Fruit fly (Drosophila melanogaster) whole organism, embryonic: ENCODE data around the gene CG9395.

Experiments used
- Antp ChIP-seq: fragments of 200-800 bp; sonication (Bioruptor generic); optimal IDR thresholded peaks from 3 replicates; lab custom pipeline; 2016; ENCODE audit warnings: missing biosample characterization, missing genetic modification characterization
- Blimp-1 ChIP-seq: fragments of 200-800 bp; sonication (Bioruptor generic); optimal IDR thresholded peaks from 3 replicates; lab custom pipeline; 2018; ENCODE audit warnings: missing biosample characterization, missing genetic modification characterization, mild to moderate bottlenecking, moderate library complexity, missing genetic modification reagents
- CG10147 ChIP-seq: fragments of 200-800 bp; sonication (Bioruptor generic); optimal IDR thresholded peaks from 2 replicates; lab custom pipeline; 2019; ENCODE audit warnings: missing biosample characterization, mild to moderate bottlenecking, missing genetic modification characterization, moderate library complexity
- CG10959 ChIP-seq: fragments of 200-800 bp; sonication (Bioruptor generic); IDR thresholded peaks from 2 replicates; pipeline ENCODE4 v1.3.6; 2022; ENCODE audit warnings: missing biosample characterization, missing genetic modification characterization
- CG11093 ChIP-seq: fragments of 200-800 bp; sonication (Bioruptor generic); IDR thresholded peaks from 3 replicates; pipeline ENCODE4 v1.3.6; 2022; ENCODE audit warnings: missing biosample characterization, missing genetic modification characterization
- CG11696 ChIP-seq: fragments of 200-800 bp; sonication (Bioruptor generic); IDR thresholded peaks from 2 replicates; pipeline ENCODE4 v1.3.6; 2022; ENCODE audit warnings: missing biosample characterization, missing genetic modification characterization
- CG11723 ChIP-seq: fragments of 200-800 bp; sonication (Bioruptor generic); optimal IDR thresholded peaks from 2 replicates; lab custom pipeline; 2017; ENCODE audit warnings: missing biosample characterization, mild to moderate bottlenecking, missing genetic modification characterization
- CG12104 ChIP-seq: fragments of 200-800 bp; sonication (Bioruptor generic); optimal IDR thresholded peaks from 3 replicates; lab custom pipeline; 2016; ENCODE audit warnings: missing biosample characterization, missing genetic modification characterization
- CG13287 ChIP-seq: fragments of 200-800 bp; sonication (Bioruptor generic); IDR thresholded peaks from 2 replicates; pipeline ENCODE4 v1.3.6; 2022; ENCODE audit warnings: missing biosample characterization, missing genetic modification characterization; ENCODE audit not compliant: partially characterized antibody
- CG1603 ChIP-seq: fragments of 200-800 bp; sonication (Bioruptor generic); optimal IDR thresholded peaks from 2 replicates; lab custom pipeline; 2019; ENCODE audit warnings: missing biosample characterization, mild to moderate bottlenecking, missing genetic modification characterization, moderate library complexity
- CG1647 ChIP-seq: fragments of 200-800 bp; sonication (Bioruptor generic); optimal IDR thresholded peaks from 3 replicates; lab custom pipeline; 2016; ENCODE audit warnings: missing biosample characterization, missing genetic modification characterization
- CG18011 ChIP-seq: fragments of 200-800 bp; sonication (Bioruptor generic); optimal IDR thresholded peaks from 2 replicates; lab custom pipeline; 2017; ENCODE audit warnings: missing biosample characterization, missing genetic modification characterization, mild to moderate bottlenecking, moderate library complexity, missing genotype
- CG18764 ChIP-seq: fragments of 200-800 bp; sonication (Bioruptor generic); optimal IDR thresholded peaks from 3 replicates; lab custom pipeline; 2016; ENCODE audit warnings: missing biosample characterization, missing genetic modification characterization
- CG3065 ChIP-seq: fragments of 200-800 bp; sonication (Bioruptor generic); optimal IDR thresholded peaks from 2 replicates; lab custom pipeline; 2016; ENCODE audit warnings: missing biosample characterization, missing genetic modification characterization
- CG4282 ChIP-seq: fragments of 200-800 bp; sonication (Bioruptor generic); optimal IDR thresholded peaks from 2 replicates; lab custom pipeline; 2016; ENCODE audit warnings: missing biosample characterization, missing genetic modification characterization
- CG6272 ChIP-seq: fragments of 200-800 bp; sonication (Bioruptor generic); IDR thresholded peaks from 2 replicates; pipeline ENCODE4 v1.3.6; 2022; ENCODE audit warnings: missing biosample characterization, missing genetic modification characterization
- CG7372 ChIP-seq: fragments of 200-800 bp; sonication (Bioruptor generic); IDR thresholded peaks from 2 replicates; pipeline ENCODE4 v1.3.6; 2022; ENCODE audit warnings: missing biosample characterization, missing genetic modification characterization
- CG8290 ChIP-seq, 3 experiments: fragments of 200-800 bp; sonication (Bioruptor generic); optimal IDR thresholded peaks; 2 replicates each; lab custom pipeline; 2016 to 2019; ENCODE audit warnings: missing biosample characterization in 3 of 3, missing genetic modification characterization in 3 of 3, mild to moderate bottlenecking in 2 of 3, moderate library complexity in 1 of 3
- CG8924 ChIP-seq: fragments of 200-800 bp; optimal IDR thresholded peaks from 3 replicates; lab custom pipeline; 2019; ENCODE audit warnings: missing biosample characterization, mild to moderate bottlenecking, missing genetic modification characterization, moderate library complexity
- CG9437 ChIP-seq: fragments of 200-800 bp; sonication (Bioruptor generic); optimal IDR thresholded peaks from 2 replicates; lab custom pipeline; 2018; ENCODE audit warnings: missing biosample characterization, mild to moderate bottlenecking, missing genetic modification characterization
- Fer1 ChIP-seq: fragments of 200-800 bp; sonication (Bioruptor generic); optimal IDR thresholded peaks from 2 replicates; lab custom pipeline; 2017; ENCODE audit warnings: missing biosample characterization, mild to moderate bottlenecking, missing genetic modification characterization
- Hmr ChIP-seq: fragments of 200-800 bp; sonication (Bioruptor generic); optimal IDR thresholded peaks from 3 replicates; lab custom pipeline; 2017; ENCODE audit warnings: mild to moderate bottlenecking, missing biosample characterization, missing genetic modification reagents, missing genetic modification characterization
- Hr78 ChIP-seq, 2 experiments: fragments of 200-800 bp in 1 of 2; fragments of >200 bp in 1 of 2; sonication (Bioruptor generic) in 1 of 2; optimal IDR thresholded peaks; 2 replicates each; lab custom pipeline; 2017 to 2019; ENCODE audit warnings: missing biosample characterization in 2 of 2, missing genetic modification characterization in 2 of 2, mild to moderate bottlenecking in 1 of 2, moderate library complexity in 1 of 2
- Mrtf ChIP-seq: fragments of 200-800 bp; sonication (Bioruptor generic); IDR thresholded peaks from 3 replicates; pipeline ENCODE4 v1.3.6; 2022; ENCODE audit warnings: missing biosample characterization, missing genetic modification characterization
- Nf-YB ChIP-seq: fragments of 200-800 bp; sonication (Bioruptor generic); optimal IDR thresholded peaks from 3 replicates; lab custom pipeline; 2019; ENCODE audit warnings: missing biosample characterization, mild to moderate bottlenecking, missing genetic modification characterization, moderate library complexity
- Poxn ChIP-seq: fragments of 200-800 bp; sonication (Bioruptor generic); IDR thresholded peaks from 2 replicates; pipeline ENCODE4 v1.3.6; 2022; ENCODE audit warnings: missing biosample characterization, missing genetic modification characterization
- TFAM ChIP-seq: fragments of 200-800 bp; sonication (Bioruptor generic); optimal IDR thresholded peaks from 2 replicates; lab custom pipeline; 2017; ENCODE audit warnings: missing biosample characterization, missing genetic modification characterization, inconsistent platforms
- aop ChIP-seq: fragments of 200-800 bp; sonication (Bioruptor generic); IDR thresholded peaks from 2 replicates; pipeline ENCODE4 v1.3.6; 2022; ENCODE audit warnings: missing biosample characterization, missing genetic modification characterization
- chif ChIP-seq, 2 experiments: fragments of 200-800 bp; sonication (Bioruptor generic); optimal IDR thresholded peaks; 3 replicates each; lab custom pipeline; 2016; ENCODE audit warnings: missing biosample characterization in 2 of 2, missing genetic modification characterization in 2 of 2
- ems ChIP-seq: fragments of 200-800 bp; sonication (Bioruptor generic); optimal IDR thresholded peaks from 3 replicates; lab custom pipeline; 2016; ENCODE audit warnings: missing biosample characterization, missing genetic modification characterization
- ftz-f1 ChIP-seq: fragments of 200-800 bp; sonication (Bioruptor generic); optimal IDR thresholded peaks from 2 replicates; lab custom pipeline; 2016; ENCODE audit warnings: missing biosample characterization, missing genetic modification characterization
- gfzf ChIP-seq: fragments of 200-800 bp; sonication (Bioruptor generic); optimal IDR thresholded peaks from 2 replicates; lab custom pipeline; 2016; ENCODE audit warnings: missing biosample characterization, mild to moderate bottlenecking, missing genetic modification characterization, moderate library complexity
- grau ChIP-seq: fragments of 200-800 bp; optimal IDR thresholded peaks from 3 replicates; lab custom pipeline; 2019; ENCODE audit warnings: missing biosample characterization, mild to moderate bottlenecking, missing genetic modification characterization, moderate library complexity
- gro ChIP-seq: fragments of 200-800 bp; sonication (Bioruptor generic); optimal IDR thresholded peaks from 2 replicates; lab custom pipeline; 2016; ENCODE audit warnings: missing biosample characterization, missing genetic modification characterization
- inv ChIP-seq: fragments of 200-800 bp; sonication (Bioruptor generic); IDR thresholded peaks from 2 replicates; pipeline ENCODE4 v1.3.6; 2022; ENCODE audit warnings: missing biosample characterization, missing genetic modification characterization; ENCODE audit not compliant: partially characterized antibody
- jigr1 ChIP-seq: fragments of 200-800 bp; sonication (Bioruptor generic); IDR thresholded peaks from 3 replicates; pipeline ENCODE4 v1.3.6; 2022; ENCODE audit warnings: missing biosample characterization, missing genetic modification characterization
- jumu ChIP-seq: fragments of 200-800 bp; sonication (Bioruptor generic); optimal IDR thresholded peaks from 3 replicates; lab custom pipeline; 2016; ENCODE audit warnings: missing biosample characterization, missing genetic modification characterization
- lola ChIP-seq, 3 experiments: fragments of >200 bp in 2 of 3; fragments of 200-800 bp in 1 of 3; sonication (Bioruptor generic) in 1 of 3; optimal IDR thresholded peaks; 2 replicates each; lab custom pipeline; 2017 to 2019; ENCODE audit warnings: missing biosample characterization in 3 of 3, missing genetic modification characterization in 3 of 3, mild to moderate bottlenecking in 1 of 3, moderate library complexity in 1 of 3
- row ChIP-seq: fragments of 200-800 bp; sonication (Bioruptor generic); IDR thresholded peaks from 3 replicates; pipeline ENCODE4 v1.3.6; 2022; ENCODE audit warnings: missing biosample characterization, missing genetic modification characterization
- schlank ChIP-seq: fragments of 200-800 bp; sonication (Bioruptor generic); optimal IDR thresholded peaks from 2 replicates; lab custom pipeline; 2018; ENCODE audit warnings: missing biosample characterization, mild to moderate bottlenecking, missing genetic modification characterization
- stwl ChIP-seq: fragments of 200-800 bp; sonication (Bioruptor generic); optimal IDR thresholded peaks from 3 replicates; lab custom pipeline; 2018; ENCODE audit warnings: missing biosample characterization, mild to moderate bottlenecking, missing genetic modification characterization, moderate library complexity
- tll ChIP-seq, 2 experiments: fragments of 200-800 bp in 1 of 2; fragments of >200 bp in 1 of 2; sonication (Bioruptor generic) in 1 of 2; optimal IDR thresholded peaks; 2 replicates each; lab custom pipeline; 2017 to 2019; ENCODE audit warnings: missing biosample characterization in 2 of 2, missing genetic modification characterization in 2 of 2, mild to moderate bottlenecking in 1 of 2, moderate library complexity in 1 of 2
- toy ChIP-seq: fragments of 200-800 bp; sonication (Bioruptor generic); IDR thresholded peaks from 2 replicates; pipeline ENCODE4 v1.3.6; 2022; ENCODE audit warnings: missing biosample characterization, missing genetic modification characterization
- yki ChIP-seq: fragments of >200 bp; optimal IDR thresholded peaks from 3 replicates; lab custom pipeline; 2018

CG9395 gene

DNA sequence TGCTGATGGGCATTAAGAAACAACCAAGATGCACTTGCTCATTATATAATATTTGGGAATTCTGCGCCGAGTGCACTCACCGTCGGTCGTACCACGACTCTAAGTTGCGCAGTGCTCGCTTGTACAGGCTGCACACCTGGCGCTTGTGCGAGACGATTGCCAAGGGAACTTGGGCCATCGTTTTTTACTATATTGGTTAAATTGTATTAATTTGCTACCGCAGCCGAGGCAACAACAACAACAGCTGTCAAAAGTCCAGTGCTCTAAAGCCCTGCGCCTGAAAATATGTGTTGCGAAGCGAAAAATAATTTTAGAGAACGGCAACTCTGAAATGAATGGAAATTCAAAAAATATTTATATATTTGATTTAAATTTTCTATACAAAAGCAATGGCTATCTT lies 15.9 kb upstream of the CG9395 start, which contains the start of gene ND-B22 (continued):
- TF ChIP-seq gfzf (GFP tag; lab: Kevin White, UChicago) (no peak), Hr78 (GFP tag; optimal IDR thresholded peaks at IDR 0.05; lab: Kevin White, UChicago) (no peak), CG7372 (GFP tag; lab: Robert Waterston, UW) (no peak), CG13287 (GFP tag; lab: Robert Waterston, UW) (peak; percentile 63), Blimp-1 (GFP tag; lab: Kevin White, UChicago) (no peak), row (GFP tag; lab: Robert Waterston, UW) (peak; percentile 31; the same call in 1 of the 3 replicates), CG10959 (GFP tag; lab: Robert Waterston, UW) (no peak), schlank (tag; lab: Kevin White, UChicago) (no peak), CG18764 (GFP tag; lab: Kevin White, UChicago) (no peak), lola (GFP tag; optimal IDR thresholded peaks at IDR 0.05; lab: Kevin White, UChicago) (no peak), CG11093 (GFP tag; lab: Robert Waterston, UW) (no peak), CG18011 (peak; percentile 17), CG11723 (GFP tag; lab: Kevin White, UChicago) (no peak), inv (GFP tag; lab: Robert Waterston, UW) (no peak; the same call in 1 of the 2 replicates), CG1647 (GFP tag; lab: Kevin White, UChicago) (peak; percentile 54), CG8290 (GFP tag; optimal IDR thresholded peaks at IDR 0.05; lab: Kevin White, UChicago) (no peak), CG8290 (tag; optimal IDR thresholded peaks at IDR 0.05; lab: Kevin White, UChicago) (peak in 1 of 2 experiments; percentile 49), gro (GFP tag; lab: Kevin White, UChicago) (peak; percentile 32), CG9437 (GFP tag; lab: Kevin White, UChicago) (no peak), Fer1 (GFP tag; lab: Kevin White, UChicago) (peak; percentile 61), toy (GFP tag; lab: Robert Waterston, UW) (no peak), tll (GFP tag; optimal IDR thresholded peaks at IDR 0.05; lab: Kevin White, UChicago) (no peak), CG1603 (tag; lab: Kevin White, UChicago) (peak; percentile 46), Poxn (GFP tag; lab: Robert Waterston, UW) (no peak), CG6272 (GFP tag; lab: Robert Waterston, UW) (no peak), jumu (GFP tag; lab: Kevin White, UChicago) (no peak), yki (lab: Kevin White, UChicago) (no peak), ftz-f1 (GFP tag; lab: Kevin White, UChicago) (no peak), Antp (peak; percentile 4), CG12104 (GFP tag; lab: Kevin White, UChicago) (no peak), Hmr (GFP tag; lab: Kevin White, UChicago) (peak; percentile 38), CG4282 (GFP tag; lab: Kevin White, UChicago) (no peak), CG3065 (GFP tag; lab: Kevin White, UChicago) (no peak), CG11696 (GFP tag; lab: Robert Waterston, UW) (no peak), aop (GFP tag; lab: Robert Waterston, UW) (no peak), Nf-YB (GFP tag; lab: Kevin White, UChicago) (no peak), TFAM (no peak), Mrtf (GFP tag; lab: Robert Waterston, UW) (no peak), CG8924 (peak; percentile 32), stwl (tag; lab: Kevin White, UChicago) (peak; percentile 96), grau (peak; percentile 43), jigr1 (GFP tag; lab: Robert Waterston, UW) (no peak), ems (peak; percentile 26), chif (GFP tag; optimal IDR thresholded peaks at IDR 0.05; lab: Kevin White, UChicago) (peak in 1 of 2 experiments; percentile 2), CG10147 (GFP tag; lab: Kevin White, UChicago) (peak; percentile 17)
